Fruit fly (Drosophila melanogaster): ENCODE measurements around the gene CG14417.

Gene CG14417

DNA sequence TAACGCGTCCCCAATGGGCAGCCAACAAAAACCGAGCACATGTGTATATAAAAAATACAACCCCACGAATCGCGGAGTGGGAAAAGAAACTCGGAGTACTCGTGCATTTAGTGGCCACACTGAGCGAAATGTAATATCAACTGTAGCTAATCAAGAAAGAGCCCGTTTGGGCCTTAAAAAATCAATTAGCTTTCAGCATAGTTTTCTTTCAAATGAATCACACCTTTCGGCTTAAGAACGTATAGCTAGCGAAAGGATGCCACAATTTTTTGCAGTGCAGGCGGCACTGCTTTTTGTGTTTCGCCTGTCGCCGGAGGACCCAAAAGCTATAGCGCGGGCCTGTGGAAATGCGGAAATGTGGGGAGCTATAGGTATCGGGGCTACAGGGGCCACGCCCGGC, 15.4 kb downstream of the CG14417 start (continued):
- TF ChIP-seq HLHmδ (GFP tag; optimal IDR thresholded peaks at IDR 0.05): no peak
- no peak for TF ChIP-seq Spps (tag; optimal IDR thresholded peaks at IDR 0.05)
- no peak for TF ChIP-seq aop (GFP tag; IDR thresholded peaks at IDR 0.05)
- no peak for TF ChIP-seq CG4707 (GFP tag; optimal IDR thresholded peaks at IDR 0.05)
- TF ChIP-seq lola (GFP tag; optimal IDR thresholded peaks at IDR 0.05): no peak
- TF ChIP-seq CG11723 (GFP tag; optimal IDR thresholded peaks at IDR 0.05): no peak
- no peak for TF ChIP-seq run (tag; optimal IDR thresholded peaks at IDR 0.05)
- TF ChIP-seq tup (GFP tag; optimal IDR thresholded peaks at IDR 0.05): no peak
- no peak for TF ChIP-seq bigmax (GFP tag; optimal IDR thresholded peaks at IDR 0.05)
- no peak for TF ChIP-seq so (GFP tag; IDR thresholded peaks at IDR 0.05)
- TF ChIP-seq CG2202 (tag; optimal IDR thresholded peaks at IDR 0.05): no peak
- no peak for TF ChIP-seq Neu2 (GFP tag; optimal IDR thresholded peaks at IDR 0.05; ENCODE audit: borderline replicate concordance)
- peak; percentile 10 for TF ChIP-seq Ssrp (tag; optimal IDR thresholded peaks at IDR 0.05)
- TF ChIP-seq zf30C (GFP tag; optimal IDR thresholded peaks at IDR 0.05): no peak
- peak; percentile 20 for TF ChIP-seq nmo (GFP tag; optimal IDR thresholded peaks at IDR 0.05)
- TF ChIP-seq Dref (GFP tag; IDR thresholded peaks at IDR 0.05): no peak
- TF ChIP-seq stwl (tag; optimal IDR thresholded peaks at IDR 0.05): no peak
- no peak for TF ChIP-seq CG33213 (GFP tag; optimal IDR thresholded peaks at IDR 0.05)
- TF ChIP-seq gsb (GFP tag; IDR thresholded peaks at IDR 0.05): no peak
- no peak for TF ChIP-seq cas (GFP tag; IDR thresholded peaks at IDR 0.05)
- no peak for TF ChIP-seq CG11696 (GFP tag; IDR thresholded peaks at IDR 0.05)
- TF ChIP-seq zfh1 (GFP tag; IDR thresholded peaks at IDR 0.05): 0 out of 3 replicates have a peak, but pooled peaks have one; percentile 15
- no peak for TF ChIP-seq CG42726 (GFP tag; IDR thresholded peaks at IDR 0.05; ENCODE audit: partially characterized antibody)
- TF ChIP-seq tio (GFP tag; optimal IDR thresholded peaks at IDR 0.05): no peak
- TF ChIP-seq lmd (GFP tag; IDR thresholded peaks at IDR 0.05): peak; percentile 58
- peak; percentile 40; the same call in 1 of the 2 replicates for TF ChIP-seq Xrp1 (GFP tag; IDR thresholded peaks at IDR 0.05)
- no peak for TF ChIP-seq br (optimal IDR thresholded peaks at IDR 0.05)
- TF ChIP-seq Elba2 (GFP tag; optimal IDR thresholded peaks at IDR 0.05): no peak
- no peak for TF ChIP-seq CG2889 (GFP tag; IDR thresholded peaks at IDR 0.05)
- no peak for TF ChIP-seq NC2β (GFP tag; optimal IDR thresholded peaks at IDR 0.05)
- no peak for TF ChIP-seq CG3726 (GFP tag; IDR thresholded peaks at IDR 0.05)
- TF ChIP-seq Hmr (GFP tag; optimal IDR thresholded peaks at IDR 0.05): peak; percentile 48
- no peak for TF ChIP-seq CG43689 (GFP tag; IDR thresholded peaks at IDR 0.05)
- no peak for TF ChIP-seq ara (GFP tag; IDR thresholded peaks at IDR 0.05)
- TF ChIP-seq Rfx (GFP tag; IDR thresholded peaks at IDR 0.05): peak; percentile 43; the same call in 1 of the 2 replicates
- TF ChIP-seq jigr1 (GFP tag; IDR thresholded peaks at IDR 0.05): no peak
- TF ChIP-seq Abd-B (GFP tag; optimal IDR thresholded peaks at IDR 0.05): no peak
- TF ChIP-seq Fer1 (GFP tag; optimal IDR thresholded peaks at IDR 0.05): no peak
- TF ChIP-seq CG4854 (GFP tag; optimal IDR thresholded peaks at IDR 0.05): no peak
- TF ChIP-seq org-1 (GFP tag; optimal IDR thresholded peaks at IDR 0.05): peak; percentile 24
- TF ChIP-seq CG14965 (GFP tag; optimal IDR thresholded peaks at IDR 0.05; ENCODE audit: borderline replicate concordance): no peak
- TF ChIP-seq dmrt11E (tag; optimal IDR thresholded peaks at IDR 0.05): no peak
- no peak for TF ChIP-seq h (optimal IDR thresholded peaks at IDR 0.05)
- no peak for TF ChIP-seq p53 (GFP tag; optimal IDR thresholded peaks at IDR 0.05)
- no peak for TF ChIP-seq C15 (GFP tag; IDR thresholded peaks at IDR 0.05)
- TF ChIP-seq CG9609 (GFP tag; optimal IDR thresholded peaks at IDR 0.05): no peak
- TF ChIP-seq CG7928 (GFP tag; optimal IDR thresholded peaks at IDR 0.05): no peak
- no peak for TF ChIP-seq E2f2 (GFP tag; IDR thresholded peaks at IDR 0.05)
- TF ChIP-seq CG7963 (GFP tag; IDR thresholded peaks at IDR 0.05; ENCODE audit: partially characterized antibody): no peak
- TF ChIP-seq CG17186 (GFP tag; optimal IDR thresholded peaks at IDR 0.05): no peak
- no peak for TF ChIP-seq crol (GFP tag; IDR thresholded peaks at IDR 0.05)
- no peak for TF ChIP-seq inv (GFP tag; IDR thresholded peaks at IDR 0.05; ENCODE audit: partially characterized antibody)
- TF ChIP-seq CG9797 (GFP tag; optimal IDR thresholded peaks at IDR 0.05): no peak
